Worm (Caenorhabditis elegans) whole organism, late embryonic: Measurements from ENCODE around the gene twk-39.
A peak's percentile ranks its signal among the peaks of the same experiment; 100 is the strongest.

Experiments
- C38D4.7 ChIP-seq: fragments of 200-800 bp; sonication (Bioruptor generic); optimal IDR thresholded peaks from 2 replicates; lab custom pipeline; 2018; ENCODE audit warnings: mild to moderate bottlenecking, missing genetic modification characterization, moderate library complexity, missing compliant biosample characterization
- F13H6.1 ChIP-seq: sonication (generic microtip); optimal IDR thresholded peaks from 2 replicates; lab custom pipeline; 2016; ENCODE audit warnings: missing genetic modification characterization, missing compliant biosample characterization
- T23F11.4 ChIP-seq: fragments of 200-800 bp; sonication (Bioruptor generic); optimal IDR thresholded peaks from 2 replicates; lab custom pipeline; 2018; ENCODE audit warnings: mild to moderate bottlenecking, missing genetic modification characterization, missing compliant biosample characterization
- Y22D7AL.16 ChIP-seq: sonication (generic microtip); optimal IDR thresholded peaks from 2 replicates; lab custom pipeline; 2016; ENCODE audit warnings: missing genetic modification characterization, missing compliant biosample characterization
- ahr-1 ChIP-seq: sonication (generic microtip); optimal IDR thresholded peaks from 2 replicates; lab custom pipeline; 2016; ENCODE audit warnings: missing genetic modification characterization, missing compliant biosample characterization
- ceh-14 ChIP-seq: sonication (generic microtip); optimal IDR thresholded peaks from 2 replicates; lab custom pipeline; 2016; ENCODE audit warnings: missing genotype, missing genetic modification characterization, missing compliant biosample characterization
- ceh-18 ChIP-seq: sonication (generic microtip); optimal IDR thresholded peaks from 2 replicates; lab custom pipeline; 2016; ENCODE audit warnings: missing genetic modification characterization, missing compliant biosample characterization
- ceh-19 ChIP-seq: fragments of 200-800 bp; sonication (Bioruptor generic); optimal IDR thresholded peaks from 2 replicates; lab custom pipeline; 2018; ENCODE audit warnings: mild to moderate bottlenecking, missing genetic modification characterization, missing compliant biosample characterization
- ceh-22 ChIP-seq: sonication (generic microtip); optimal IDR thresholded peaks from 2 replicates; lab custom pipeline; 2017; ENCODE audit warnings: missing biosample characterization, missing genetic modification characterization
- ceh-30 ChIP-seq: fragments of 150-350 bp; optimal IDR thresholded peaks from 2 replicates; lab custom pipeline; 2014; ENCODE audit warnings: missing biosample characterization, missing genetic modification characterization
- ceh-31 ChIP-seq: sonication (generic microtip); optimal IDR thresholded peaks from 2 replicates; lab custom pipeline; 2016; ENCODE audit warnings: missing genetic modification characterization, missing compliant biosample characterization
- ceh-45 ChIP-seq: fragments of 200-800 bp; sonication (Bioruptor generic); IDR thresholded peaks from 2 replicates; pipeline ENCODE4 v1.3.6; 2022; ENCODE audit warnings: missing genetic modification reagents, missing genetic modification characterization, missing compliant biosample characterization
- ceh-48 ChIP-seq: sonication (generic microtip); optimal IDR thresholded peaks from 2 replicates; lab custom pipeline; 2016; ENCODE audit warnings: missing genetic modification characterization, inconsistent platforms, missing compliant biosample characterization
- ceh-6 ChIP-seq: fragments of 200-800 bp; sonication (Bioruptor generic); optimal IDR thresholded peaks from 2 replicates; lab custom pipeline; 2018; ENCODE audit warnings: mild to moderate bottlenecking, missing genetic modification characterization, missing compliant biosample characterization
- ceh-9 ChIP-seq: sonication (generic microtip); optimal IDR thresholded peaks from 2 replicates; lab custom pipeline; 2016; ENCODE audit warnings: mild to moderate bottlenecking, missing genetic modification characterization, inconsistent platforms, missing compliant biosample characterization
- che-1 ChIP-seq: sonication (generic microtip); optimal IDR thresholded peaks from 2 replicates; lab custom pipeline; 2016; ENCODE audit warnings: mild to moderate bottlenecking, missing genetic modification characterization, missing compliant biosample characterization
- dmd-4 ChIP-seq: sonication (generic microtip); optimal IDR thresholded peaks from 2 replicates; lab custom pipeline; 2016; ENCODE audit warnings: borderline replicate concordance, missing genetic modification characterization, missing compliant biosample characterization
- elt-2 ChIP-seq: sonication (generic microtip); optimal IDR thresholded peaks from 2 replicates; lab custom pipeline; 2016; ENCODE audit warnings: missing genetic modification reagents, missing genetic modification characterization, missing compliant biosample characterization
- elt-4 ChIP-seq: sonication (generic microtip); optimal IDR thresholded peaks from 2 replicates; lab custom pipeline; 2016; ENCODE audit warnings: missing genetic modification characterization, missing compliant biosample characterization
- fax-1 ChIP-seq: sonication (generic microtip); optimal IDR thresholded peaks from 2 replicates; lab custom pipeline; 2016; ENCODE audit warnings: missing genotype, missing genetic modification characterization, missing compliant biosample characterization
- fkh-10 ChIP-seq: fragments of 150-350 bp; optimal IDR thresholded peaks from 2 replicates; lab custom pipeline; 2014; ENCODE audit warnings: missing biosample characterization, missing genetic modification reagents, missing genetic modification characterization
- hlh-13 ChIP-seq: fragments of 200-800 bp; sonication (Bioruptor generic); optimal IDR thresholded peaks from 2 replicates; lab custom pipeline; 2018; ENCODE audit warnings: mild to moderate bottlenecking, missing genetic modification characterization, missing compliant biosample characterization
- hlh-15 ChIP-seq: sonication (generic microtip); optimal IDR thresholded peaks from 2 replicates; lab custom pipeline; 2016; ENCODE audit warnings: missing genetic modification characterization, missing compliant biosample characterization
- hlh-30 ChIP-seq: sonication (generic microtip); optimal IDR thresholded peaks from 2 replicates; lab custom pipeline; 2017; ENCODE audit warnings: antibody characterized with exemption, missing genetic modification characterization, missing compliant biosample characterization; ENCODE audit not compliant: insufficient read depth
- hlh-8 ChIP-seq: sonication (generic microtip); optimal IDR thresholded peaks from 2 replicates; lab custom pipeline; 2016; ENCODE audit warnings: missing genotype, missing genetic modification characterization, missing compliant biosample characterization
- lim-6 ChIP-seq: sonication (generic microtip); optimal IDR thresholded peaks from 2 replicates; lab custom pipeline; 2016; ENCODE audit warnings: missing genetic modification characterization, missing compliant biosample characterization
- madf-2 ChIP-seq: sonication (generic microtip); optimal IDR thresholded peaks from 2 replicates; lab custom pipeline; 2017; ENCODE audit warnings: missing genetic modification characterization, missing compliant biosample characterization
- nfya-1 ChIP-seq: sonication (generic microtip); optimal IDR thresholded peaks from 2 replicates; lab custom pipeline; 2017; ENCODE audit warnings: missing genetic modification characterization, mild to moderate bottlenecking, missing compliant biosample characterization, antibody characterized with exemption, moderate library complexity
- nhr-11 ChIP-seq: fragments of 150-350 bp; optimal IDR thresholded peaks from 2 replicates; lab custom pipeline; 2014; ENCODE audit warnings: missing biosample characterization, missing genetic modification characterization
- npax-4 ChIP-seq: sonication (generic microtip); optimal IDR thresholded peaks from 2 replicates; lab custom pipeline; 2016; ENCODE audit warnings: missing genetic modification characterization, missing compliant biosample characterization
- pag-3 ChIP-seq: sonication (generic microtip); optimal IDR thresholded peaks from 2 replicates; lab custom pipeline; 2016; ENCODE audit warnings: missing compliant biosample characterization, missing genetic modification characterization, borderline replicate concordance
- pat-9 ChIP-seq: fragments of 200-800 bp; sonication (Bioruptor generic); optimal IDR thresholded peaks from 2 replicates; lab custom pipeline; 2018; ENCODE audit warnings: mild to moderate bottlenecking, missing genetic modification characterization, moderate library complexity, missing compliant biosample characterization
- pha-2 ChIP-seq: sonication (generic microtip); optimal IDR thresholded peaks from 2 replicates; lab custom pipeline; 2017; ENCODE audit warnings: mild to moderate bottlenecking, missing genetic modification characterization, missing compliant biosample characterization
- pqm-1 ChIP-seq: sonication (generic microtip); optimal IDR thresholded peaks from 2 replicates; lab custom pipeline; 2016; ENCODE audit warnings: missing genetic modification characterization, missing compliant biosample characterization
- ref-2 ChIP-seq: sonication (generic microtip); optimal IDR thresholded peaks from 2 replicates; lab custom pipeline; 2016; ENCODE audit warnings: missing genetic modification characterization, missing compliant biosample characterization
- rnt-1 ChIP-seq: sonication (generic microtip); optimal IDR thresholded peaks from 2 replicates; lab custom pipeline; 2016; ENCODE audit warnings: missing genetic modification characterization, missing compliant biosample characterization
- sox-2 ChIP-seq: fragments of 200-800 bp; sonication (Bioruptor generic); IDR thresholded peaks from 2 replicates; pipeline ENCODE4 v1.3.6; 2022; ENCODE audit warnings: missing genetic modification reagents, missing genetic modification characterization, missing compliant biosample characterization
- tbx-2 ChIP-seq: sonication (generic microtip); optimal IDR thresholded peaks from 2 replicates; lab custom pipeline; 2016; ENCODE audit warnings: missing genetic modification characterization, missing compliant biosample characterization
- tbx-7 ChIP-seq: sonication (generic microtip); optimal IDR thresholded peaks from 2 replicates; lab custom pipeline; 2016; ENCODE audit warnings: missing genotype, missing genetic modification characterization, missing compliant biosample characterization
- ttx-3 ChIP-seq: sonication (generic microtip); optimal IDR thresholded peaks from 2 replicates; lab custom pipeline; 2016; ENCODE audit warnings: missing genetic modification reagents, missing genetic modification characterization, missing compliant biosample characterization
- unc-42 ChIP-seq: sonication (generic microtip); optimal IDR thresholded peaks from 2 replicates; lab custom pipeline; 2016; ENCODE audit warnings: missing genotype, missing genetic modification characterization, missing compliant biosample characterization
- unc-55 ChIP-seq: sonication (generic microtip); optimal IDR thresholded peaks from 2 replicates; lab custom pipeline; 2017; ENCODE audit warnings: missing biosample characterization, missing genetic modification reagents, missing genetic modification characterization
- unc-86 ChIP-seq: sonication (generic microtip); optimal IDR thresholded peaks from 2 replicates; lab custom pipeline; 2016; ENCODE audit warnings: missing genetic modification characterization, missing compliant biosample characterization
- zip-5 ChIP-seq: sonication (generic microtip); optimal IDR thresholded peaks from 2 replicates; lab custom pipeline; 2016; ENCODE audit warnings: missing genetic modification characterization, missing compliant biosample characterization
- ztf-16 ChIP-seq: sonication (generic microtip); optimal IDR thresholded peaks from 2 replicates; lab custom pipeline; 2017; ENCODE audit warnings: missing genetic modification characterization, missing compliant biosample characterization

The twk-39 gene

ce11 chrIII:11843007-11843406, 47.5 kb downstream of the twk-39 start:
- TF ChIP-seq ceh-31 (no peak), pha-2 (tag; lab: Kevin White, UChicago) (no peak), unc-86 (tag; lab: Kevin White, UChicago) (no peak), hlh-15 (no peak), elt-4 (peak; percentile 40), ceh-19 (GFP tag; lab: Kevin White, UChicago) (no peak)
- TF ChIP-seq, all 69 proteins: peak for 1

DNA sequence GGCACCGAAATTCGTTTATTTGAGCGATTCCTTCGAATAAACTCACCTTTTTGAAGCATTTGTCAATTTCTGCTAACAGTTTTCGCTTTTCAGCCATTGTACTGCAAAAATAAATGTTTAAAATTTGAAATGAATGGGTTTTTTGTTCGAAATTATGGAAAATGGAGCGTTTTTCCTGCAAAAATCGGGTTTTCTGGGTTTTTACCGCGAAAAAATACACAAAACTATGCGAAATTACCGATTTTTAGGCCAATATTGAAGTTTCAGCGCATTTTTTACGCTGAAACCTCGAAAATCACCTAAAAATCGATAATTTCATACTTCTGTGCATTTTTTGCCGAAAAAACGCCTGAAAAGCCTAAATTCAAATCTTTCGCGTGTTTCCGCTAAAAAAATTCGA, 50.8 kb downstream of the twk-39 start, which contains the start of gene ntl-3:
Gene ntl-3, minus strand, starts transcription at position 101 of the 400 bp plus-strand sequence.
- TF ChIP-seq ztf-16 (tag; lab: Kevin White, UChicago) (no peak), madf-2 (tag; lab: Kevin White, UChicago) (no peak), zip-5 (no peak), npax-4 (tag; lab: Kevin White, UChicago) (no peak), dmd-4 (tag; lab: Kevin White, UChicago) (no peak), F13H6.1 (tag; lab: Kevin White, UChicago) (no peak), lim-6 (tag; lab: Kevin White, UChicago) (no peak), ahr-1 (tag; lab: Kevin White, UChicago) (no peak), fkh-10 (GFP tag; lab: Kevin White, UChicago) (no peak), fax-1 (tag; lab: Kevin White, UChicago) (no peak), ceh-45 (no peak), ttx-3 (tag; lab: Kevin White, UChicago) (no peak), ceh-22 (tag; lab: Kevin White, UChicago) (no peak), ceh-18 (tag; lab: Kevin White, UChicago) (no peak), pha-2 (tag; lab: Kevin White, UChicago) (no peak)

ce11 chrIII:11847014-11847413, 51.5 kb downstream of the twk-39 start:
- TF ChIP-seq ceh-48 (tag; lab: Kevin White, UChicago) (peak; percentile 4), hlh-13 (GFP tag; lab: Kevin White, UChicago) (no peak), ceh-31 (no peak), ceh-45 (no peak), ref-2 (tag; lab: Kevin White, UChicago) (no peak)
- TF ChIP-seq, all 69 proteins: peak for 1

DNA sequence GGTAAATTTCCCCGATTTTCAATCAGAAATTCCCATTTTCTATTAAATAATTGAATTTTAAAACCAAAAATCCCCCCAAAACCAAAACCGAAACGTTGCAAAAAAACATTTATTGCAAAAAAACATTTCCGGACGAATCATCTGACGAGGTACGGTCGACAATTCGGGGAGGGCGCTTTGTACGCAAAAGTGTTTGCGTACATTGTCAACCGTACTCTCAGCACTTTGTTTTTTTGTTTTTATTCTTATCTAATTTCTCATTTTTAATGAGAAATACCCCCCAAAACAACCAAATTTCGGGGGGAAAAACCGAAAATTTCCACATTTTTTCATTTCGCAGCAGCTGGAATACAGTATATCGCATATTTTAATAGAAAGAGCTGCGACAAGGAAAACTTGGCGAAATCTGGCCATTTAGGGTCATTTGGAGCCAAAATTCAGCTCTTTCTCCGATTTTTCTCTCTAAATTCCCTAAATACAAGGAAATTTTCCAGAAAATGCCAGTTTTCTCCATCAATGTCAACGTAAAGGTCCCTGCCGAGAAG, 52.2 kb downstream of the twk-39 start, which contains the start of gene mif-1:
Gene mif-1, plus strand, starts transcription at position 495 of the 545 bp plus-strand sequence.
- TF ChIP-seq elt-2: peak; percentile 26
- no peak for TF ChIP-seq F13H6.1 (tag; lab: Kevin White, UChicago)
- peak; percentile 68 for TF ChIP-seq nfya-1
- no peak for TF ChIP-seq T23F11.4 (GFP tag; lab: Kevin White, UChicago)
- peak; percentile 30 for TF ChIP-seq hlh-30 (tag; lab: Kevin White, UChicago)
- no peak for TF ChIP-seq ceh-9 (tag; lab: Kevin White, UChicago)
- TF ChIP-seq tbx-7: no peak
- TF ChIP-seq unc-86 (tag; lab: Kevin White, UChicago): no peak
- TF ChIP-seq unc-42: no peak
- TF ChIP-seq Y22D7AL.16 (tag; lab: Kevin White, UChicago): no peak

DNA sequence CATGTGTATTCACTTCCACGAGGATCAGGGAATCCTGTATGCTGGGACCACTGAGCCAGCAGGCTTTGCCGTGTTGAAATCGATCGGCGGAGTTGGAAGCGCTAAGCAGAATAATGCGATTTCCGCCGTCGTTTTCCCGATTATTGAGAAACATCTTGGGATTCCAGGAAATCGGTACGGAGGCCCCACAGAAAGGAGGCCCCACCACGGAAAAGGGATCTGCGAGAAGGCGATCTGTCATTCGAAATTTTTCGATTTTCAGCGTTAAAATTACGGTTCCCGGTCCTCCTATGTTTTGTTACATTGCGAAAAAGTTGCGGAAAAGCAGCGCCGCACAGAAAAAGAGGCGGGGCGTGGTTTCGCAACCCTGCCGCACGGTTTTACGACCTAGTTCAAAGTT, 52.8 kb downstream of the twk-39 start:
- TF ChIP-seq C38D4.7 (GFP tag; lab: Kevin White, UChicago): no peak
- TF ChIP-seq ceh-18 (tag; lab: Kevin White, UChicago): no peak
- no peak for TF ChIP-seq ceh-30 (tag; lab: Kevin White, UChicago)
- TF ChIP-seq nhr-11 (tag; lab: Kevin White, UChicago): no peak
- TF ChIP-seq pag-3: no peak
- TF ChIP-seq sox-2 (GFP tag; lab: Robert Waterston, UW): no peak
- peak; percentile 82 for TF ChIP-seq tbx-2 (tag; lab: Kevin White, UChicago)
- no peak for TF ChIP-seq ceh-6 (GFP tag; lab: Kevin White, UChicago)
- TF ChIP-seq ceh-45: no peak
- no peak for TF ChIP-seq che-1
- no peak for TF ChIP-seq unc-42
- no peak for TF ChIP-seq unc-55 (GFP tag; lab: Kevin White, UChicago)
- peak; percentile 58 for TF ChIP-seq rnt-1
- peak; percentile 44 for TF ChIP-seq F13H6.1 (tag; lab: Kevin White, UChicago)
- peak; percentile 52 for TF ChIP-seq fax-1 (tag; lab: Kevin White, UChicago)
- no peak for TF ChIP-seq elt-2
- peak; percentile 64 for TF ChIP-seq ceh-14 (tag; lab: Kevin White, UChicago)
- peak; percentile 88 for TF ChIP-seq ceh-31
- no peak for TF ChIP-seq pat-9
- TF ChIP-seq hlh-8 (tag; lab: Kevin White, UChicago): peak; percentile 56
- TF ChIP-seq pqm-1 (tag; lab: Kevin White, UChicago): no peak
- TF ChIP-seq lim-6 (tag; lab: Kevin White, UChicago): peak; percentile 52
